Worm (Caenorhabditis elegans) whole organism, late embryonic: ENCODE measurements around the gene R09E10.2.

Experiments
- eyg-1 ChIP-seq: sonication (generic microtip); optimal IDR thresholded peaks from 2 replicates; lab custom pipeline; 2016; ENCODE audit warnings: missing genotype, missing genetic modification characterization, missing compliant biosample characterization
- fax-1 ChIP-seq: sonication (generic microtip); optimal IDR thresholded peaks from 2 replicates; lab custom pipeline; 2016; ENCODE audit warnings: missing genotype, missing genetic modification characterization, missing compliant biosample characterization

- TF ChIP-seq eyg-1 (tag; lab: Kevin White, UChicago) = no peak
- no peak for TF ChIP-seq fax-1 (tag; lab: Kevin White, UChicago)
Measured at ce11 chrIV:10352243-10352642, 34.1 kb upstream of the R09E10.2 start, which contains the start of gene Y43C5B.2.
